Worm (Caenorhabditis elegans): ENCODE results near the gene col-36.

Gene col-36

ce11 chrII:7165749-7166148 is 2.9 kb downstream of the col-36 start, which contains the start of gene mfsd-13.2:
Gene mfsd-13.2, minus strand, starts transcription at chrII:7165849.
- TF ChIP-seq C34B4.2 (tag; optimal IDR thresholded peaks at IDR 0.05) = no peak
- TF ChIP-seq pax-3 (tag; optimal IDR thresholded peaks at IDR 0.05) = no peak
- TF ChIP-seq hpl-2 (GFP tag; optimal IDR thresholded peaks at IDR 0.05) = no peak
- no peak for TF ChIP-seq sox-4 (tag; optimal IDR thresholded peaks at IDR 0.05)
- TF ChIP-seq nhr-76 (tag; optimal IDR thresholded peaks at IDR 0.05) = no peak
- no peak for TF ChIP-seq nhr-90 (tag; optimal IDR thresholded peaks at IDR 0.05; ENCODE audit: poor library complexity)
- TF ChIP-seq nhr-85 (tag) = peak; percentile 26

- TF ChIP-seq hlh-4 (tag; optimal IDR thresholded peaks at IDR 0.05) = no peak
- TF ChIP-seq ceh-63 (GFP tag; optimal IDR thresholded peaks at IDR 0.05) = no peak
- TF ChIP-seq ces-1 (GFP tag; optimal IDR thresholded peaks at IDR 0.05) = no peak
- no peak for TF ChIP-seq fos-1 (tag; optimal IDR thresholded peaks at IDR 0.05)
- TF ChIP-seq lsy-2 (tag; optimal IDR thresholded peaks at IDR 0.05) = no peak
- no peak for TF ChIP-seq ceh-8 (GFP tag; optimal IDR thresholded peaks at IDR 0.05)
- TF ChIP-seq efl-1 (optimal IDR thresholded peaks at IDR 0.05) = no peak
- no peak for TF ChIP-seq efl-1 (GFP tag; optimal IDR thresholded peaks at IDR 0.05 in 1 of 2)
- TF ChIP-seq tbx-2 (tag; optimal IDR thresholded peaks at IDR 0.05) = no peak
- TF ChIP-seq ceh-88 (GFP tag; IDR thresholded peaks at IDR 0.05) = no peak
- TF ChIP-seq mep-1 (tag; optimal IDR thresholded peaks at IDR 0.05) = no peak
- TF ChIP-seq aha-1 (tag; optimal IDR thresholded peaks at IDR 0.05) = no peak
- TF ChIP-seq lin-14 (GFP tag; optimal IDR thresholded peaks at IDR 0.05) = no peak
- no peak for TF ChIP-seq ztf-4 (tag; optimal IDR thresholded peaks at IDR 0.05)
- TF ChIP-seq fkh-4 (tag; optimal IDR thresholded peaks at IDR 0.05; ENCODE audit: borderline replicate concordance) = no peak
- no peak for TF ChIP-seq C34B4.2 (tag; optimal IDR thresholded peaks at IDR 0.05)
- TF ChIP-seq nhr-77 (tag; optimal IDR thresholded peaks at IDR 0.05) = no peak
- no peak for TF ChIP-seq nhr-84 (tag; optimal IDR thresholded peaks at IDR 0.05)
- TF ChIP-seq nhr-28 (tag; optimal IDR thresholded peaks at IDR 0.05) = no peak
Measured at ce11 chrII:7161512-7161911, 7.1 kb downstream of the col-36 start, which contains the start of gene C27H5.12. Gene C27H5.12, minus strand, starts transcription at chrII:7161612.

- TF ChIP-seq grh-1 (GFP tag; IDR thresholded peaks at IDR 0.05) = no peak
- no peak for TF ChIP-seq unc-130 (tag; optimal IDR thresholded peaks at IDR 0.05)
- TF ChIP-seq irx-1 (tag; optimal IDR thresholded peaks at IDR 0.05) = no peak
- peak in 1 of 2 experiments; percentile 8 for TF ChIP-seq lsy-2 (tag; optimal IDR thresholded peaks at IDR 0.05)
- no peak for TF ChIP-seq dsc-1 (tag; optimal IDR thresholded peaks at IDR 0.05)
- TF ChIP-seq mef-2 (tag; optimal IDR thresholded peaks at IDR 0.05) = no peak
- no peak for TF ChIP-seq snpc-4 (tag; optimal IDR thresholded peaks at IDR 0.05)
- TF ChIP-seq F16B12.6 (tag; optimal IDR thresholded peaks at IDR 0.05) = no peak
- no peak for TF ChIP-seq nhr-84 (tag; optimal IDR thresholded peaks at IDR 0.05)
- peak; percentile 20 for TF ChIP-seq snu-23 (GFP tag; optimal IDR thresholded peaks at IDR 0.05)
- TF ChIP-seq nhr-90 (tag; optimal IDR thresholded peaks at IDR 0.05; ENCODE audit: poor library complexity) = peak; percentile 19
- TF ChIP-seq skn-1 (tag; optimal IDR thresholded peaks at IDR 0.05) = no peak
- no peak for TF ChIP-seq fos-1 (tag; optimal IDR thresholded peaks at IDR 0.05)
- no peak for TF ChIP-seq mep-1 (tag; optimal IDR thresholded peaks at IDR 0.05)
- no peak for TF ChIP-seq unc-86 (tag; optimal IDR thresholded peaks at IDR 0.05)
- peak; percentile 83 for TF ChIP-seq elt-2 (tag; optimal IDR thresholded peaks at IDR 0.05)
- peak; percentile 4 for TF ChIP-seq C16A3.4 (tag; optimal IDR thresholded peaks at IDR 0.05)
- TF ChIP-seq blmp-1 (tag; optimal IDR thresholded peaks at IDR 0.05) = peak; percentile 15
- TF ChIP-seq nhr-20 (tag; optimal IDR thresholded peaks at IDR 0.05) = peak; percentile 55
- peak in 2 of 6 experiments; percentile 18 to 59 for TF ChIP-seq elt-3 (tag; optimal IDR thresholded peaks at IDR 0.05)
- TF ChIP-seq lin-14 (GFP tag; optimal IDR thresholded peaks at IDR 0.05) = peak; percentile 40
- peak; percentile 61 for TF ChIP-seq nhr-85 (tag)
- TF ChIP-seq sptf-1 (tag; optimal IDR thresholded peaks at IDR 0.05) = no peak
- TF ChIP-seq ets-5 (GFP tag; IDR thresholded peaks at IDR 0.05) = no peak
- peak; percentile 33 for TF ChIP-seq nhr-71 (tag; optimal IDR thresholded peaks at IDR 0.05)
- peak in 1 of 2 experiments; percentile 50 for TF ChIP-seq lin-35 (GFP tag; optimal IDR thresholded peaks at IDR 0.05)
- no peak for TF ChIP-seq nhr-77 (tag; optimal IDR thresholded peaks at IDR 0.05)
- no peak for TF ChIP-seq fkh-4 (tag; optimal IDR thresholded peaks at IDR 0.05; ENCODE audit: borderline replicate concordance)
Measured at ce11 chrII:7157415-7157814, 11.2 kb downstream of the col-36 start.
